2 worm cellular contexts compared by ENCODE assay signal in the genomic region with DNA sequence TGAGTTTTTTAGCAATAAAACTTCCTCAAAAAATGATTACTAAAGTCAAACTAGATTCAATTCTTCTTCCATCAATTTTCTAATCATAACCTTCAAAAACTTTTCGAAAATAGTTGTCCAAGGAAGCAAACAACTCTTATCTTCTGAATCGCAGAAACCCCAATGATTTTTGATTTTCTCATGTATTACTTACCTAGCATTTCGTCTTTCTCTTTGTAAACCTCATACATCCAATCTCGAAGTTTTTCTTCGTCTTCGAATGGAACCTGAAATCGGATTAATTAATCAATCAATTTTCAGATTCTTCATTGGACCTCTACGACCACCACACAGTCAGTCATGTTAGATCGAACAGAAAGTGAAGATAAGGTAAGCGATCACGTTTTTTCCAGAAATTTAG.
TF ChIP-seq lines count a peak whose summit lies in the region.

Gene K07B1.4 (plus strand): TSS at position 301 of the 400 bp plus-strand sequence.

TF ChIP-seq in whole organism, L3 larva, 47 proteins besides CTCF, POLR2A, EP300 and RAD21:
- TF ChIP-seq nhr-12 (tag; optimal IDR thresholded peaks at IDR 0.05; lab: Kevin White, UChicago) = no peak
- peak; percentile 19 for TF ChIP-seq elt-2 (tag; optimal IDR thresholded peaks at IDR 0.05; lab: Kevin White, UChicago)

TF ChIP-seq in whole organism, L4 larva, 104 proteins besides CTCF, POLR2A, EP300 and RAD21:
- TF ChIP-seq daf-16 (GFP tag; optimal IDR thresholded peaks at IDR 0.05; lab: Kevin White, UChicago) = no peak
- TF ChIP-seq daf-16 (tag; optimal IDR thresholded peaks at IDR 0.05; lab: Kevin White, UChicago) = peak; percentile 24
- TF ChIP-seq Y48G9A.11 (GFP tag; IDR thresholded peaks at IDR 0.05; lab: Robert Waterston, UW) = no peak
- TF ChIP-seq lir-3 (tag; optimal IDR thresholded peaks at IDR 0.05; lab: Kevin White, UChicago) = no peak
- no peak for TF ChIP-seq dve-1 (tag; optimal IDR thresholded peaks at IDR 0.05; lab: Kevin White, UChicago; ENCODE audit: insufficient read depth)
